Worm (Caenorhabditis elegans) whole organism, L1 larva: ENCODE results near the gene nspa-10.

Source experiments
- C16A3.4 ChIP-seq: fragments of 150-350 bp; optimal IDR thresholded peaks from 2 replicates; lab custom pipeline; 2014; ENCODE audit warnings: missing biosample characterization, missing genetic modification characterization
- alr-1 ChIP-seq: fragments of 200-800 bp; sonication (Bioruptor generic); optimal IDR thresholded peaks from 2 replicates; lab custom pipeline; 2018; ENCODE audit warnings: borderline replicate concordance, mild to moderate bottlenecking, missing genetic modification characterization, missing compliant biosample characterization
- ceh-63 ChIP-seq: fragments of 200-800 bp; sonication (Bioruptor generic); optimal IDR thresholded peaks from 2 replicates; lab custom pipeline; 2018; ENCODE audit warnings: mild to moderate bottlenecking, missing genetic modification characterization, missing compliant biosample characterization
- ceh-82 ChIP-seq, 3 experiments: fragments of 150-350 bp in 1 of 3; sonication (generic microtip) in 2 of 3; optimal IDR thresholded peaks; 2 replicates each; lab custom pipeline; 2014 to 2017; ENCODE audit warnings: missing biosample characterization in 3 of 3, missing genetic modification characterization in 3 of 3
- fkh-10 ChIP-seq: sonication (generic microtip); optimal IDR thresholded peaks from 2 replicates; lab custom pipeline; 2017; ENCODE audit warnings: missing biosample characterization, missing genetic modification reagents, missing genetic modification characterization
- lin-13 ChIP-seq: fragments of 150-350 bp; optimal IDR thresholded peaks from 2 replicates; lab custom pipeline; 2014; ENCODE audit warnings: missing biosample characterization, missing genetic modification reagents, missing genetic modification characterization
- lsy-2 ChIP-seq, 2 experiments: fragments of 150-350 bp; optimal IDR thresholded peaks; 2 replicates each; lab custom pipeline; 2014; ENCODE audit warnings: missing biosample characterization in 2 of 2, missing genetic modification characterization in 2 of 2
- snpc-4 ChIP-seq: fragments of 150-350 bp; optimal IDR thresholded peaks from 2 replicates; lab custom pipeline; 2014; ENCODE audit warnings: missing biosample characterization, missing genetic modification characterization
- tbx-2 ChIP-seq: sonication (generic microtip); optimal IDR thresholded peaks from 2 replicates; lab custom pipeline; 2016; ENCODE audit warnings: missing genetic modification characterization, missing compliant biosample characterization
- unc-130 ChIP-seq: fragments of 150-350 bp; optimal IDR thresholded peaks from 2 replicates; lab custom pipeline; 2017; ENCODE audit warnings: missing biosample characterization, missing genetic modification characterization, inconsistent platforms

ce11 chrV:14741233-14741632, 9.0 kb downstream of the nspa-10 start, which contains the start of gene Y50E8A.6:
- no peak for TF ChIP-seq snpc-4
- TF ChIP-seq fkh-10 (GFP tag; lab: Kevin White, UChicago): no peak
- no peak for TF ChIP-seq ceh-63 (GFP tag; lab: Kevin White, UChicago)
- no peak for TF ChIP-seq C16A3.4 (tag; lab: Kevin White, UChicago)
- TF ChIP-seq lin-13 (GFP tag; lab: Kevin White, UChicago): no peak
- TF ChIP-seq lsy-2 (tag; optimal IDR thresholded peaks at IDR 0.05; lab: Kevin White, UChicago): no peak
- no peak for TF ChIP-seq ceh-82 (tag; optimal IDR thresholded peaks at IDR 0.05; lab: Kevin White, UChicago)
- TF ChIP-seq unc-130: no peak
- TF ChIP-seq tbx-2: no peak
- TF ChIP-seq alr-1: no peak
